Fruit fly (Drosophila melanogaster): ENCODE results near the gene Atg101.

- TF ChIP-seq tup (GFP tag; optimal IDR thresholded peaks at IDR 0.05) = no peak
- no peak for TF ChIP-seq pan (optimal IDR thresholded peaks at IDR 0.05)
- peak in 1 of 2 experiments; percentile 13 for TF ChIP-seq pan (GFP tag; optimal IDR thresholded peaks at IDR 0.05 in 1 of 2, IDR thresholded peaks at IDR 0.05 in 1 of 2)
- peak; percentile 20 for TF ChIP-seq CG10979 (tag; optimal IDR thresholded peaks at IDR 0.05)
- TF ChIP-seq CG32772 (GFP tag; IDR thresholded peaks at IDR 0.05) = no peak
- no peak for TF ChIP-seq HmgD (GFP tag; optimal IDR thresholded peaks at IDR 0.05)
- no peak for TF ChIP-seq rib (GFP tag; IDR thresholded peaks at IDR 0.05)
- no peak for TF ChIP-seq Kr (GFP tag; optimal IDR thresholded peaks at IDR 0.05)
- TF ChIP-seq gcm2 (GFP tag; optimal IDR thresholded peaks at IDR 0.05) = no peak
- peak; percentile 58 for TF ChIP-seq CG8290 (GFP tag; optimal IDR thresholded peaks at IDR 0.05)
- TF ChIP-seq CG8290 (tag; optimal IDR thresholded peaks at IDR 0.05) = peak in 1 of 2 experiments; percentile 54
- no peak for TF ChIP-seq CG13424 (tag; optimal IDR thresholded peaks at IDR 0.05)
- no peak for TF ChIP-seq CG17802 (tag; optimal IDR thresholded peaks at IDR 0.05)
- no peak for TF ChIP-seq al (GFP tag; IDR thresholded peaks at IDR 0.05)
- TF ChIP-seq Oli (tag; optimal IDR thresholded peaks at IDR 0.05) = peak; percentile 38
Observed at dm6 chrX:18774818-18775343, 16.6 kb upstream of the Atg101 start, which contains the start of gene CG6891.
